Worm (Caenorhabditis elegans) whole organism, L1 larva: Measurements from ENCODE around the gene F36F12.2.
A peak's percentile ranks its signal among the peaks of the same experiment; 100 is the strongest.

Source experiments
- C16A3.4 ChIP-seq: fragments of 150-350 bp; optimal IDR thresholded peaks from 2 replicates; lab custom pipeline; 2014; ENCODE audit warnings: missing biosample characterization, missing genetic modification characterization
- C34B4.2 ChIP-seq: sonication (generic microtip); optimal IDR thresholded peaks from 2 replicates; lab custom pipeline; 2017; ENCODE audit warnings: mild to moderate bottlenecking, missing genetic modification characterization, missing compliant biosample characterization
- Y116A8C.19 ChIP-seq: sonication (generic microtip); optimal IDR thresholded peaks from 2 replicates; lab custom pipeline; 2016; ENCODE audit warnings: missing compliant biosample characterization, missing genetic modification characterization, borderline replicate concordance
- aly-2 ChIP-seq: fragments of 150-350 bp; optimal IDR thresholded peaks from 2 replicates; lab custom pipeline; 2014; ENCODE audit warnings: missing biosample characterization, missing genetic modification characterization
- ama-1 ChIP-seq: fragments of 150-350 bp; optimal IDR thresholded peaks from 2 replicates; lab custom pipeline; 2014
- blmp-1 ChIP-seq: fragments of 150-350 bp; optimal IDR thresholded peaks from 2 replicates; lab custom pipeline; 2014; ENCODE audit warnings: missing biosample characterization, missing genetic modification characterization
- ceh-82 ChIP-seq, 3 experiments: fragments of 150-350 bp in 1 of 3; sonication (generic microtip) in 2 of 3; optimal IDR thresholded peaks; 2 replicates each; lab custom pipeline; 2014 to 2017; ENCODE audit warnings: missing biosample characterization in 3 of 3, missing genetic modification characterization in 3 of 3
- dpl-1 ChIP-seq, 3 experiments: fragments of 150-350 bp in 2 of 3; sonication (generic microtip) in 1 of 3; optimal IDR thresholded peaks; 2 replicates each; lab custom pipeline; 2014 to 2017; ENCODE audit warnings: missing biosample characterization in 3 of 3, missing genetic modification characterization in 3 of 3, missing genetic modification reagents in 3 of 3
- efl-1 ChIP-seq, 4 experiments: fragments of 150-350 bp; optimal IDR thresholded peaks in 3 of 4; peaks in 1 of 4; 1 replicate in 1 of 4; 2 replicates in 3 of 4; lab custom pipeline; 2014; ENCODE audit warnings: missing biosample characterization in 2 of 4, missing genetic modification characterization in 2 of 4, missing genetic modification reagents in 2 of 4
- efl-3 ChIP-seq: fragments of 200-800 bp; sonication (Bioruptor generic); optimal IDR thresholded peaks from 2 replicates; lab custom pipeline; 2018; ENCODE audit warnings: mild to moderate bottlenecking, missing genetic modification characterization, missing compliant biosample characterization
- egl-13 ChIP-seq: sonication (generic microtip); optimal IDR thresholded peaks from 2 replicates; lab custom pipeline; 2016; ENCODE audit warnings: missing genotype, missing genetic modification reagents, missing genetic modification characterization, missing compliant biosample characterization
- egl-27 ChIP-seq, 2 experiments: fragments of 150-350 bp in 1 of 2; sonication (generic microtip); optimal IDR thresholded peaks; 3 replicates each; lab custom pipeline; 2017 to 2018; ENCODE audit warnings: missing biosample characterization in 2 of 2, missing genetic modification characterization in 2 of 2, missing genetic modification reagents in 2 of 2
- elt-2 ChIP-seq: sonication (generic microtip); optimal IDR thresholded peaks from 2 replicates; lab custom pipeline; 2016; ENCODE audit warnings: missing genetic modification characterization, mild to moderate bottlenecking, inconsistent platforms, missing compliant biosample characterization, missing genetic modification reagents
- elt-3 ChIP-seq, 6 experiments: fragments of 150-350 bp in 1 of 6; sonication (generic microtip); optimal IDR thresholded peaks; 2 replicates each; lab custom pipeline; 2017 to 2018; ENCODE audit warnings: missing biosample characterization in 6 of 6, missing genetic modification characterization in 6 of 6, inconsistent platforms in 1 of 6
- fkh-10 ChIP-seq: sonication (generic microtip); optimal IDR thresholded peaks from 2 replicates; lab custom pipeline; 2017; ENCODE audit warnings: missing biosample characterization, missing genetic modification reagents, missing genetic modification characterization
- fkh-4 ChIP-seq: sonication (generic microtip); optimal IDR thresholded peaks from 2 replicates; lab custom pipeline; 2016; ENCODE audit warnings: missing compliant biosample characterization, missing genetic modification characterization, borderline replicate concordance
- fos-1 ChIP-seq: fragments of 150-350 bp; optimal IDR thresholded peaks from 2 replicates; lab custom pipeline; 2014; ENCODE audit warnings: missing biosample characterization, missing genetic modification characterization
- hlh-4 ChIP-seq: sonication (generic microtip); optimal IDR thresholded peaks from 2 replicates; lab custom pipeline; 2016; ENCODE audit warnings: mild to moderate bottlenecking, missing genetic modification characterization, missing compliant biosample characterization
- jun-1 ChIP-seq: fragments of 150-350 bp; optimal IDR thresholded peaks from 2 replicates; lab custom pipeline; 2014; ENCODE audit warnings: missing biosample characterization, missing genetic modification reagents, missing genetic modification characterization
- lin-13 ChIP-seq: fragments of 150-350 bp; optimal IDR thresholded peaks from 2 replicates; lab custom pipeline; 2014; ENCODE audit warnings: missing biosample characterization, missing genetic modification reagents, missing genetic modification characterization
- lin-14 ChIP-seq: fragments of 200-800 bp; sonication (Bioruptor generic); optimal IDR thresholded peaks from 2 replicates; lab custom pipeline; 2018; ENCODE audit warnings: mild to moderate bottlenecking, missing genetic modification characterization, moderate library complexity, missing compliant biosample characterization
- lin-15B ChIP-seq: fragments of 150-350 bp; sonication (generic microtip); optimal IDR thresholded peaks from 3 replicates; lab custom pipeline; 2014; ENCODE audit warnings: missing biosample characterization, missing genetic modification characterization
- lin-35 ChIP-seq, 2 experiments: fragments of 150-350 bp; optimal IDR thresholded peaks; 2 replicates each; lab custom pipeline; 2014; ENCODE audit warnings: missing biosample characterization in 2 of 2, missing genetic modification characterization in 2 of 2, missing genetic modification reagents in 2 of 2
- lir-3 ChIP-seq: sonication (generic microtip); optimal IDR thresholded peaks from 2 replicates; lab custom pipeline; 2016; ENCODE audit warnings: mild to moderate bottlenecking, missing genetic modification characterization, moderate library complexity, missing compliant biosample characterization; ENCODE audit not compliant: poor library complexity
- mab-9 ChIP-seq: fragments of 200-800 bp; sonication (Bioruptor generic); IDR thresholded peaks from 2 replicates; pipeline ENCODE4 v1.3.6; 2022; ENCODE audit warnings: missing genetic modification reagents, missing genetic modification characterization, missing compliant biosample characterization
- nhr-11 ChIP-seq: fragments of 150-350 bp; optimal IDR thresholded peaks from 2 replicates; lab custom pipeline; 2014; ENCODE audit warnings: missing biosample characterization, missing genetic modification characterization
- nhr-19 ChIP-seq: fragments of 200-800 bp; sonication (Bioruptor generic); conservative IDR thresholded peaks from 2 replicates; pipeline ENCODE4 v1.3.6; 2022; ENCODE audit warnings: missing genetic modification characterization, missing compliant biosample characterization
- nhr-47 ChIP-seq: sonication (generic microtip); optimal IDR thresholded peaks from 2 replicates; lab custom pipeline; 2016; ENCODE audit warnings: mild to moderate bottlenecking, missing genetic modification characterization, moderate library complexity, missing compliant biosample characterization
- nhr-71 ChIP-seq: sonication (generic microtip); optimal IDR thresholded peaks from 2 replicates; lab custom pipeline; 2016; ENCODE audit warnings: mild to moderate bottlenecking, missing genetic modification characterization, moderate library complexity, missing compliant biosample characterization
- nhr-76 ChIP-seq: sonication (generic microtip); optimal IDR thresholded peaks from 2 replicates; lab custom pipeline; 2017; ENCODE audit warnings: missing biosample characterization, missing genetic modification characterization
- nhr-77 ChIP-seq: fragments of 150-350 bp; optimal IDR thresholded peaks from 2 replicates; lab custom pipeline; 2014; ENCODE audit warnings: missing biosample characterization, missing genetic modification characterization
- nhr-84 ChIP-seq: sonication (generic microtip); optimal IDR thresholded peaks from 2 replicates; lab custom pipeline; 2017; ENCODE audit warnings: missing biosample characterization, missing genetic modification characterization
- nhr-85 ChIP-seq: sonication (generic microtip); peaks from one replicate; lab custom pipeline; 2016; ENCODE audit warnings: missing genetic modification characterization, inconsistent platforms, missing compliant biosample characterization
- nhr-90 ChIP-seq: sonication (generic microtip); optimal IDR thresholded peaks from 2 replicates; lab custom pipeline; 2016; ENCODE audit warnings: mild to moderate bottlenecking, missing genetic modification characterization, missing compliant biosample characterization; ENCODE audit not compliant: poor library complexity
- pag-3 ChIP-seq: sonication (generic microtip); optimal IDR thresholded peaks from 2 replicates; lab custom pipeline; 2017; ENCODE audit warnings: missing genetic modification characterization, mild to moderate bottlenecking, missing compliant biosample characterization, antibody characterized with exemption, borderline replicate concordance; ENCODE audit not compliant: insufficient read depth
- pax-3 ChIP-seq: fragments of 200-800 bp; sonication (Bioruptor generic); optimal IDR thresholded peaks from 2 replicates; lab custom pipeline; 2018; ENCODE audit warnings: mild to moderate bottlenecking, missing genetic modification characterization, moderate library complexity, missing compliant biosample characterization
- pqm-1 ChIP-seq: sonication (generic microtip); optimal IDR thresholded peaks from 3 replicates; lab custom pipeline; 2017; ENCODE audit warnings: missing biosample characterization, missing genetic modification characterization
- rnt-1 ChIP-seq: sonication (generic microtip); optimal IDR thresholded peaks from 2 replicates; lab custom pipeline; 2016; ENCODE audit warnings: mild to moderate bottlenecking, missing genetic modification characterization, moderate library complexity, missing compliant biosample characterization
- snpc-4 ChIP-seq: fragments of 150-350 bp; optimal IDR thresholded peaks from 2 replicates; lab custom pipeline; 2014; ENCODE audit warnings: missing biosample characterization, missing genetic modification characterization
- snu-23 ChIP-seq: sonication (generic microtip); optimal IDR thresholded peaks from 2 replicates; lab custom pipeline; 2016; ENCODE audit warnings: missing genetic modification characterization, missing compliant biosample characterization
- sup-37 ChIP-seq: fragments of 200-800 bp; sonication (Bioruptor generic); optimal IDR thresholded peaks from 2 replicates; lab custom pipeline; 2018; ENCODE audit warnings: mild to moderate bottlenecking, missing genetic modification characterization, missing compliant biosample characterization
- tbx-2 ChIP-seq: sonication (generic microtip); optimal IDR thresholded peaks from 2 replicates; lab custom pipeline; 2016; ENCODE audit warnings: missing genetic modification characterization, missing compliant biosample characterization
- tlp-1 ChIP-seq: fragments of 150-350 bp; optimal IDR thresholded peaks from 2 replicates; lab custom pipeline; 2014; ENCODE audit warnings: missing biosample characterization, missing genetic modification characterization
- unc-30 ChIP-seq: sonication (generic microtip); optimal IDR thresholded peaks from 2 replicates; lab custom pipeline; 2017; ENCODE audit warnings: missing biosample characterization, missing genetic modification characterization
- unc-86 ChIP-seq: sonication (generic microtip); optimal IDR thresholded peaks from 2 replicates; lab custom pipeline; 2016; ENCODE audit warnings: missing genetic modification characterization, missing compliant biosample characterization
- vab-15 ChIP-seq: sonication (generic microtip); optimal IDR thresholded peaks from 2 replicates; lab custom pipeline; 2017; ENCODE audit warnings: missing genotype, mild to moderate bottlenecking, missing genetic modification characterization, missing compliant biosample characterization
- zag-1 ChIP-seq: fragments of 150-350 bp; optimal IDR thresholded peaks from 2 replicates; lab custom pipeline; 2014; ENCODE audit warnings: missing biosample characterization, missing genetic modification characterization
- zip-4 ChIP-seq: fragments of 200-800 bp; sonication (Bioruptor generic); optimal IDR thresholded peaks from 2 replicates; lab custom pipeline; 2018; ENCODE audit warnings: mild to moderate bottlenecking, missing genetic modification characterization, moderate library complexity, missing compliant biosample characterization
- ztf-11 ChIP-seq, 2 experiments: sonication (generic microtip); optimal IDR thresholded peaks; 2 replicates each; lab custom pipeline; 2016 to 2017; ENCODE audit warnings: missing genetic modification characterization in 2 of 2, missing biosample characterization in 1 of 2, missing compliant biosample characterization in 1 of 2

F36F12.2 gene

ce11 chrV:2132675-2133074 lies 37.6 kb upstream of the F36F12.2 start:
- no peak for TF ChIP-seq unc-86
- TF ChIP-seq rnt-1 (tag; lab: Kevin White, UChicago) = peak; percentile 16

- TF ChIP-seq aly-2 (tag; lab: Kevin White, UChicago) (peak; percentile 6), efl-1 (optimal IDR thresholded peaks at IDR 0.05; lab: Kevin White, UChicago) (peak; percentile 95 to 99), efl-1 (GFP tag; optimal IDR thresholded peaks at IDR 0.05 in 1 of 2; lab: Kevin White, UChicago) (peak; percentile 94 to 99), mab-9 (peak; percentile 80), fos-1 (peak; percentile 62), elt-3 (tag; optimal IDR thresholded peaks at IDR 0.05; lab: Kevin White, UChicago) (peak in 1 of 6 experiments; percentile 51), unc-30 (tag; lab: Kevin White, UChicago) (no peak), dpl-1 (GFP tag; optimal IDR thresholded peaks at IDR 0.05; lab: Kevin White, UChicago) (peak; percentile 89 to 94 (median 92)), nhr-19 (peak; percentile 88), nhr-47 (peak; percentile 92), jun-1 (no peak), lin-14 (peak; percentile 92), elt-2 (tag; lab: Kevin White, UChicago) (peak; percentile 67), fkh-10 (GFP tag; lab: Kevin White, UChicago) (peak; percentile 2), lin-15B (tag; lab: Kevin White, UChicago) (peak; percentile 62), C16A3.4 (tag; lab: Kevin White, UChicago) (peak; percentile 14), pax-3 (tag; lab: Kevin White, UChicago) (peak; percentile 89), nhr-71 (tag; lab: Kevin White, UChicago) (peak; percentile 89), egl-27 (tag; optimal IDR thresholded peaks at IDR 0.05; lab: Kevin White, UChicago) (no peak), sup-37 (peak; percentile 55), zag-1 (tag; lab: Kevin White, UChicago) (no peak), unc-86 (peak; percentile 69), snpc-4 (tag; lab: Kevin White, UChicago) (peak; percentile 22), pag-3 (tag; lab: Kevin White, UChicago) (no peak), nhr-11 (tag; lab: Kevin White, UChicago) (no peak), lir-3 (tag; lab: Kevin White, UChicago) (peak; percentile 95), snu-23 (GFP tag; lab: Kevin White, UChicago) (peak; percentile 81), ceh-82 (tag; optimal IDR thresholded peaks at IDR 0.05; lab: Kevin White, UChicago) (peak; percentile 55 to 73 (median 70)), C34B4.2 (tag; lab: Kevin White, UChicago) (peak; percentile 10), lin-13 (GFP tag; lab: Kevin White, UChicago) (peak; percentile 67), nhr-76 (tag; lab: Kevin White, UChicago) (no peak), tbx-2 (tag; lab: Kevin White, UChicago) (peak; percentile 90), fkh-4 (tag; lab: Kevin White, UChicago) (peak; percentile 94), nhr-90 (peak; percentile 92), zip-4 (GFP tag; lab: Kevin White, UChicago) (peak; percentile 36), pqm-1 (tag; lab: Kevin White, UChicago) (no peak), ztf-11 (tag; optimal IDR thresholded peaks at IDR 0.05; lab: Kevin White, UChicago) (peak in 1 of 2 experiments; percentile 94), nhr-77 (tag; lab: Kevin White, UChicago) (no peak), vab-15 (tag; lab: Kevin White, UChicago) (no peak), nhr-85 (tag; lab: Kevin White, UChicago) (peak; percentile 93), ama-1 (lab: Kevin White, UChicago) (no peak), Y116A8C.19 (tag; lab: Kevin White, UChicago) (peak; percentile 67), efl-3 (GFP tag; lab: Kevin White, UChicago) (no peak), tlp-1 (tag; lab: Kevin White, UChicago) (no peak), egl-13 (tag; lab: Kevin White, UChicago) (peak; percentile 85), hlh-4 (peak; percentile 59), blmp-1 (tag; lab: Kevin White, UChicago) (peak; percentile 34), lin-35 (GFP tag; optimal IDR thresholded peaks at IDR 0.05; lab: Kevin White, UChicago) (peak; percentile 93 to 94), nhr-84 (tag; lab: Kevin White, UChicago) (no peak)
Measured at ce11 chrV:2126996-2127585, 32.0 kb upstream of the F36F12.2 start, which contains the start of gene ldp-1. ldp-1 (plus strand) TSS chrV:2127535.
